Fruit fly (Drosophila melanogaster) whole organism, embryonic: ENCODE data around the gene CG2493.

Experiments
- Bgb ChIP-seq: fragments of 200-800 bp; sonication (Bioruptor generic); IDR thresholded peaks from 2 replicates; pipeline ENCODE4 v1.3.6; 2022; ENCODE audit warnings: missing biosample characterization, missing genetic modification characterization; ENCODE audit not compliant: partially characterized antibody
- CG1024 ChIP-seq: fragments of 200-800 bp; sonication (Bioruptor generic); IDR thresholded peaks from 2 replicates; pipeline ENCODE4 v1.3.6; 2022; ENCODE audit warnings: missing biosample characterization, missing genetic modification characterization
- CG10979 ChIP-seq: fragments of 200-800 bp; sonication (Bioruptor generic); optimal IDR thresholded peaks from 2 replicates; lab custom pipeline; 2018; ENCODE audit warnings: missing biosample characterization, mild to moderate bottlenecking, missing genetic modification characterization, moderate library complexity
- CG13123 ChIP-seq: fragments of 200-800 bp; sonication (Bioruptor generic); optimal IDR thresholded peaks from 2 replicates; lab custom pipeline; 2016; ENCODE audit warnings: missing biosample characterization, missing genetic modification characterization
- CG17186 ChIP-seq: fragments of 200-800 bp; sonication (Bioruptor generic); optimal IDR thresholded peaks from 3 replicates; lab custom pipeline; 2017; ENCODE audit warnings: missing biosample characterization, missing genetic modification reagents, missing genetic modification characterization
- CG17359 ChIP-seq: fragments of 200-800 bp; sonication (Bioruptor generic); optimal IDR thresholded peaks from 3 replicates; lab custom pipeline; 2018; ENCODE audit warnings: missing biosample characterization, mild to moderate bottlenecking, missing genetic modification characterization, moderate library complexity
- CG17385 ChIP-seq: fragments of 200-800 bp; sonication (Bioruptor generic); optimal IDR thresholded peaks from 3 replicates; lab custom pipeline; 2018; ENCODE audit warnings: missing biosample characterization, mild to moderate bottlenecking, missing genetic modification characterization
- CG17912 ChIP-seq: fragments of 200-800 bp; sonication (Bioruptor generic); optimal IDR thresholded peaks from 2 replicates; lab custom pipeline; 2018; ENCODE audit warnings: missing biosample characterization, mild to moderate bottlenecking, missing genetic modification characterization
- CG18011 ChIP-seq: fragments of 200-800 bp; sonication (Bioruptor generic); optimal IDR thresholded peaks from 2 replicates; lab custom pipeline; 2017; ENCODE audit warnings: missing biosample characterization, missing genetic modification characterization, mild to moderate bottlenecking, moderate library complexity, missing genotype
- CG31365 ChIP-seq: fragments of 200-800 bp; sonication (Bioruptor generic); optimal IDR thresholded peaks from 2 replicates; lab custom pipeline; 2018; ENCODE audit warnings: missing biosample characterization, mild to moderate bottlenecking, missing genetic modification characterization
- CG34376 ChIP-seq: fragments of 200-800 bp; sonication (Bioruptor generic); optimal IDR thresholded peaks from 2 replicates; lab custom pipeline; 2018; ENCODE audit warnings: missing biosample characterization, mild to moderate bottlenecking, missing genetic modification characterization
- CG34422 ChIP-seq: fragments of 200-800 bp; sonication (Bioruptor generic); IDR thresholded peaks from 3 replicates; pipeline ENCODE4 v1.3.6; 2022; ENCODE audit warnings: missing biosample characterization, missing genetic modification characterization
- CG4424 ChIP-seq: fragments of 200-800 bp; sonication (Bioruptor generic); optimal IDR thresholded peaks from 3 replicates; lab custom pipeline; 2016; ENCODE audit warnings: missing biosample characterization, missing genetic modification characterization
- CG5180 ChIP-seq: fragments of 200-800 bp; sonication (Bioruptor generic); optimal IDR thresholded peaks from 3 replicates; lab custom pipeline; 2017; ENCODE audit warnings: missing biosample characterization, missing genetic modification characterization, mild to moderate bottlenecking, moderate library complexity, missing genetic modification reagents
- CG7271 ChIP-seq: fragments of 200-800 bp; sonication (Bioruptor generic); optimal IDR thresholded peaks from 2 replicates; lab custom pipeline; 2018; ENCODE audit warnings: missing biosample characterization, mild to moderate bottlenecking, missing genetic modification characterization, moderate library complexity
- CG7839 ChIP-seq: fragments of 200-800 bp; sonication (Bioruptor generic); optimal IDR thresholded peaks from 3 replicates; lab custom pipeline; 2018; ENCODE audit warnings: missing biosample characterization, mild to moderate bottlenecking, missing genetic modification characterization, moderate library complexity
- Chrac-16 ChIP-seq: fragments of 200-800 bp; sonication (Bioruptor generic); optimal IDR thresholded peaks from 3 replicates; lab custom pipeline; 2016; ENCODE audit warnings: missing biosample characterization, missing genetic modification characterization
- Dek ChIP-seq: fragments of 200-800 bp; sonication (Bioruptor generic); optimal IDR thresholded peaks from 3 replicates; lab custom pipeline; 2019; ENCODE audit warnings: missing biosample characterization, mild to moderate bottlenecking, missing genetic modification characterization, moderate library complexity
- Dll ChIP-seq: fragments of 200-800 bp; sonication (Bioruptor generic); IDR thresholded peaks from 4 replicates; pipeline ENCODE4 v1.3.6; 2022; ENCODE audit warnings: missing biosample characterization, missing genetic modification characterization; ENCODE audit not compliant: partially characterized antibody
- HmgZ ChIP-seq: fragments of 200-800 bp; sonication (Bioruptor generic); optimal IDR thresholded peaks from 2 replicates; lab custom pipeline; 2018; ENCODE audit warnings: missing biosample characterization, mild to moderate bottlenecking, missing genetic modification characterization
- Lhr ChIP-seq: fragments of 200-800 bp; sonication (Bioruptor generic); optimal IDR thresholded peaks from 3 replicates; lab custom pipeline; 2017; ENCODE audit warnings: mild to moderate bottlenecking, missing biosample characterization, missing genetic modification reagents, missing genetic modification characterization
- Med ChIP-seq: fragments of 200-800 bp; sonication (Bioruptor generic); peaks from one replicate; lab custom pipeline; 2016; ENCODE audit warnings: missing biosample characterization, missing genetic modification characterization, mild to moderate bottlenecking, inconsistent platforms, moderate library complexity
- Meics ChIP-seq: fragments of 200-800 bp; sonication (Bioruptor generic); optimal IDR thresholded peaks from 2 replicates; lab custom pipeline; 2017; ENCODE audit warnings: missing biosample characterization, mild to moderate bottlenecking, missing genetic modification characterization
- Nf-YC ChIP-seq: fragments of 200-800 bp; optimal IDR thresholded peaks from 3 replicates; lab custom pipeline; 2019; ENCODE audit warnings: missing biosample characterization, mild to moderate bottlenecking, missing genetic modification characterization, moderate library complexity
- Pdp1 ChIP-seq, 2 experiments: fragments of 200-800 bp; sonication (Bioruptor generic); optimal IDR thresholded peaks; 3 replicates each; lab custom pipeline; 2016; ENCODE audit warnings: missing biosample characterization in 2 of 2, missing genetic modification characterization in 2 of 2, mild to moderate bottlenecking in 1 of 2, moderate library complexity in 1 of 2
- Scr ChIP-seq: fragments of 200-800 bp; sonication (Bioruptor generic); IDR thresholded peaks from 2 replicates; pipeline ENCODE4 v1.3.6; 2022; ENCODE audit warnings: missing biosample characterization, missing genetic modification characterization; ENCODE audit not compliant: partially characterized antibody
- Sox102F ChIP-seq: fragments of 200-800 bp; sonication (Bioruptor generic); optimal IDR thresholded peaks from 2 replicates; lab custom pipeline; 2018; ENCODE audit warnings: missing biosample characterization, mild to moderate bottlenecking, missing genetic modification characterization, moderate library complexity
- TFAM ChIP-seq: fragments of 200-800 bp; sonication (Bioruptor generic); optimal IDR thresholded peaks from 2 replicates; lab custom pipeline; 2017; ENCODE audit warnings: missing biosample characterization, missing genetic modification characterization, inconsistent platforms
- Trl ChIP-seq, 3 experiments: fragments of >200 bp in 2 of 3; fragments of 200-800 bp in 1 of 3; sonication (Bioruptor generic) in 1 of 3; optimal IDR thresholded peaks; 2 replicates in 1 of 3; 3 replicates in 2 of 3; lab custom pipeline; 2016 to 2017; ENCODE audit warnings: missing biosample characterization in 1 of 3, missing genetic modification characterization in 1 of 3
- YL-1 ChIP-seq: fragments of 200-800 bp; sonication (Bioruptor generic); optimal IDR thresholded peaks from 3 replicates; lab custom pipeline; 2017; ENCODE audit warnings: missing biosample characterization, mild to moderate bottlenecking, missing genetic modification characterization
- bbx ChIP-seq: fragments of 200-800 bp; sonication (Bioruptor generic); IDR thresholded peaks from 2 replicates; pipeline ENCODE4 v1.3.6; 2022; ENCODE audit warnings: missing biosample characterization, missing genetic modification characterization; ENCODE audit not compliant: partially characterized antibody
- bsh ChIP-seq, 2 experiments: fragments of 200-800 bp; sonication (Bioruptor generic); optimal IDR thresholded peaks; 2 replicates each; lab custom pipeline; 2017 to 2018; ENCODE audit warnings: mild to moderate bottlenecking in 2 of 2, missing biosample characterization in 2 of 2, missing genetic modification characterization in 2 of 2, moderate library complexity in 1 of 2
- chinmo ChIP-seq: fragments of 200-800 bp; sonication (Bioruptor generic); IDR thresholded peaks from 4 replicates; pipeline ENCODE4 v1.3.6; 2022; ENCODE audit warnings: missing biosample characterization, missing genetic modification characterization; ENCODE audit not compliant: partially characterized antibody
- dati ChIP-seq: fragments of 200-800 bp; sonication (Bioruptor generic); IDR thresholded peaks from 2 replicates; pipeline ENCODE4 v1.3.6; 2022; ENCODE audit warnings: missing biosample characterization, missing genetic modification characterization
- dm ChIP-seq: fragments of 200-800 bp; sonication (Bioruptor generic); optimal IDR thresholded peaks from 3 replicates; lab custom pipeline; 2016; ENCODE audit warnings: missing biosample characterization, missing genetic modification characterization
- esg ChIP-seq: fragments of 200-800 bp; sonication (Bioruptor generic); conservative IDR thresholded peaks from 2 replicates; pipeline ENCODE4 v1.3.6; 2022; ENCODE audit warnings: missing biosample characterization, missing genetic modification characterization
- hb ChIP-seq: fragments of 200-800 bp; sonication (Bioruptor generic); IDR thresholded peaks from 3 replicates; pipeline ENCODE4 v1.3.6; 2022; ENCODE audit warnings: missing biosample characterization, missing genetic modification characterization; ENCODE audit not compliant: partially characterized antibody
- her ChIP-seq: fragments of 200-800 bp; sonication (Bioruptor generic); optimal IDR thresholded peaks from 2 replicates; lab custom pipeline; 2016; ENCODE audit warnings: missing biosample characterization, missing genetic modification characterization
- hkb ChIP-seq, 2 experiments: fragments of 200-800 bp in 1 of 2; fragments of >200 bp in 1 of 2; sonication (Bioruptor generic) in 1 of 2; IDR thresholded peaks in 1 of 2; optimal IDR thresholded peaks in 1 of 2; 2 replicates each; pipeline versions ENCODE4 v1.3.6 to Lab custom; 2017 to 2022; ENCODE audit warnings: missing biosample characterization in 1 of 2, missing genetic modification characterization in 1 of 2
- insv ChIP-seq, 2 experiments: fragments of 200-800 bp; sonication (Bioruptor generic); optimal IDR thresholded peaks; 3 replicates each; lab custom pipeline; 2016 to 2018; ENCODE audit warnings: missing biosample characterization in 2 of 2, missing genetic modification characterization in 2 of 2
- knrl ChIP-seq: fragments of 200-800 bp; sonication (Bioruptor generic); IDR thresholded peaks from 3 replicates; pipeline ENCODE4 v1.3.6; 2022; ENCODE audit warnings: missing biosample characterization, missing genetic modification characterization; ENCODE audit not compliant: partially characterized antibody
- nau ChIP-seq: fragments of 200-800 bp; sonication (Bioruptor generic); optimal IDR thresholded peaks from 3 replicates; lab custom pipeline; 2017; ENCODE audit warnings: missing biosample characterization, mild to moderate bottlenecking, missing genetic modification characterization, missing genetic modification reagents
- ro ChIP-seq: fragments of 200-800 bp; sonication (Bioruptor generic); IDR thresholded peaks from 2 replicates; pipeline ENCODE4 v1.3.6; 2022; ENCODE audit warnings: missing biosample characterization, missing genetic modification characterization
- row ChIP-seq: fragments of 200-800 bp; sonication (Bioruptor generic); IDR thresholded peaks from 3 replicates; pipeline ENCODE4 v1.3.6; 2022; ENCODE audit warnings: missing biosample characterization, missing genetic modification characterization
- salm ChIP-seq: fragments of 200-800 bp; sonication (Bioruptor generic); optimal IDR thresholded peaks from 2 replicates; lab custom pipeline; 2018; ENCODE audit warnings: missing biosample characterization, mild to moderate bottlenecking, missing genetic modification characterization
- tna ChIP-seq: fragments of 200-800 bp; sonication (Bioruptor generic); IDR thresholded peaks from 2 replicates; pipeline ENCODE4 v1.3.6; 2022; ENCODE audit warnings: missing biosample characterization, missing genetic modification characterization; ENCODE audit not compliant: partially characterized antibody

Gene CG2493

DNA sequence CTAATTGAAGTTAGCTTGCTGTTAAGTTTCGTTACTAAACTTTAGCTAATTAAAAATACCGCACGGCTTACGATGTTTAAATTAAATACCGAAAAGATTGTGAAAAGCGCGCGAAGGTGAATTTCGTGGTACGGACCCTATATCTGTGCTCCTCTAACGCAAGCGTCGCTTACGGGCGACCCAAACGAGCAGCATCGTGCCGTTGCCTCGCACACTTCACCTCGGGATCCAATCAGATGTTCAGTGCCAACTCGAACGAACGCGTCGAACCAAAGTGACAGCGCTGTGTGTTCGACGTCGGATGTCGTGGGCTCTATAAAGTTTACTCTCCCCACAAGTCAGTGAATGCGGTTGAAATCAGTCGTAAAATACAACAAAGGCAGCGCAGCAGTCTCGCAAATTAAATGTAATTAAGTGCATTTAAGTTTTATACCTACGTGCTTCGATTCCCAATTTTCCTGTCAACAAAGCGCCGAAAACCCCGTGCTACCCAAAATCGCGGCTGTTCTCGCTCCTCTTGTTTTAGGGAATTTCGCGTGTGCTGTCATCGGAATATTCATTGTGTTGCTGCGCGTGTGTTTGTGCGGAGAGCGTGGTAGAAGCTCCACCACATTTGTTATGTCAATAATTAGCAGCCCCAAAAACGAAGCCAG is 34.4 kb downstream of the CG2493 start (continued):
- peak; percentile 100 for TF ChIP-seq CG5180 (GFP tag; lab: Kevin White, UChicago)
- TF ChIP-seq CG7271 (tag; lab: Kevin White, UChicago) = no peak
- TF ChIP-seq CG17385 (GFP tag; lab: Kevin White, UChicago) = peak; percentile 36
- no peak for TF ChIP-seq tna
- TF ChIP-seq YL-1 (GFP tag; lab: Kevin White, UChicago) = peak; percentile 22
- 0 out of 2 replicates have a peak, but pooled peaks have one; percentile 9 for TF ChIP-seq Scr (GFP tag; lab: Robert Waterston, UW)
- no peak for TF ChIP-seq Chrac-16 (GFP tag; lab: Kevin White, UChicago)
- peak; percentile 69 for TF ChIP-seq Lhr (GFP tag; lab: Kevin White, UChicago)
- TF ChIP-seq bbx = peak; percentile 10; the same call in 1 of the 2 replicates
- TF ChIP-seq CG7839 (tag; lab: Kevin White, UChicago) = peak; percentile 6
- TF ChIP-seq CG17912 (GFP tag; lab: Kevin White, UChicago) = no peak
- peak; percentile 35; the same call in 1 of the 4 replicates for TF ChIP-seq Dll
- peak; percentile 17 for TF ChIP-seq salm
- peak; percentile 42 for TF ChIP-seq nau (GFP tag; lab: Kevin White, UChicago)
- peak; percentile 50; the same call in 1 of the 2 replicates for TF ChIP-seq Bgb
- TF ChIP-seq bsh (GFP tag; optimal IDR thresholded peaks at IDR 0.05; lab: Kevin White, UChicago) = peak in 1 of 2 experiments; percentile 10
- no peak for TF ChIP-seq esg (GFP tag; lab: Robert Waterston, UW)
- TF ChIP-seq CG17359 (tag; lab: Kevin White, UChicago) = no peak
- 0 out of 3 replicates have a peak, but pooled peaks have one; percentile 24 for TF ChIP-seq knrl (GFP tag; lab: Robert Waterston, UW)
- peak; percentile 53 for TF ChIP-seq Med
- peak; percentile 40 for TF ChIP-seq HmgZ
- no peak for TF ChIP-seq hb (GFP tag; lab: Robert Waterston, UW)
- peak in 1 of 2 experiments; percentile 24 for TF ChIP-seq Trl (optimal IDR thresholded peaks at IDR 0.05; lab: Kevin White, UChicago)
- TF ChIP-seq Trl (GFP tag; optimal IDR thresholded peaks at IDR 0.05; lab: Kevin White, UChicago) = no peak
- no peak for TF ChIP-seq CG1024 (GFP tag; lab: Robert Waterston, UW)
- TF ChIP-seq insv (GFP tag; optimal IDR thresholded peaks at IDR 0.05; lab: Kevin White, UChicago) = peak; percentile 21 to 92
- peak; percentile 35; the same call in 1 of the 3 replicates for TF ChIP-seq CG34422 (GFP tag; lab: Robert Waterston, UW)
- TF ChIP-seq Dek (tag; lab: Kevin White, UChicago) = no peak
- no peak for TF ChIP-seq CG13123 (GFP tag; lab: Kevin White, UChicago)
- TF ChIP-seq CG34376 = peak; percentile 33
- TF ChIP-seq CG31365 = peak; percentile 2
- no peak for TF ChIP-seq hkb (optimal IDR thresholded peaks at IDR 0.05; lab: Kevin White, UChicago)
- TF ChIP-seq hkb (GFP tag; IDR thresholded peaks at IDR 0.05; lab: Robert Waterston, UW) = 0 out of 2 replicates have a peak, but pooled peaks have one; percentile 20
- peak in 1 of 2 experiments; percentile 73 for TF ChIP-seq Pdp1 (GFP tag; optimal IDR thresholded peaks at IDR 0.05; lab: Kevin White, UChicago)
- TF ChIP-seq CG18011 (GFP tag; lab: Kevin White, UChicago) = peak; percentile 12
- TF ChIP-seq TFAM (GFP tag; lab: Kevin White, UChicago) = no peak
- no peak for TF ChIP-seq dati (GFP tag; lab: Robert Waterston, UW)
- TF ChIP-seq CG4424 (GFP tag; lab: Kevin White, UChicago) = no peak
- peak; percentile 55 for TF ChIP-seq CG17186
- TF ChIP-seq Meics (GFP tag; lab: Kevin White, UChicago) = peak; percentile 100
- TF ChIP-seq dm = peak; percentile 48
- no peak for TF ChIP-seq Sox102F
- peak; percentile 54 for TF ChIP-seq row (GFP tag; lab: Robert Waterston, UW)
- peak; percentile 68; the same call in 2 of the 4 replicates for TF ChIP-seq chinmo (GFP tag; lab: Robert Waterston, UW)
- TF ChIP-seq her (GFP tag; lab: Kevin White, UChicago) = no peak
- TF ChIP-seq CG10979 = no peak
- TF ChIP-seq ro (GFP tag; lab: Robert Waterston, UW) = no peak
- TF ChIP-seq Nf-YC (tag; lab: Kevin White, UChicago) = peak; percentile 58
